Worm (Caenorhabditis elegans): ENCODE measurements around the gene T26C11.9.
A peak's percentile ranks its signal among the peaks of the same experiment; 100 is the strongest.

Gene T26C11.9

DNA sequence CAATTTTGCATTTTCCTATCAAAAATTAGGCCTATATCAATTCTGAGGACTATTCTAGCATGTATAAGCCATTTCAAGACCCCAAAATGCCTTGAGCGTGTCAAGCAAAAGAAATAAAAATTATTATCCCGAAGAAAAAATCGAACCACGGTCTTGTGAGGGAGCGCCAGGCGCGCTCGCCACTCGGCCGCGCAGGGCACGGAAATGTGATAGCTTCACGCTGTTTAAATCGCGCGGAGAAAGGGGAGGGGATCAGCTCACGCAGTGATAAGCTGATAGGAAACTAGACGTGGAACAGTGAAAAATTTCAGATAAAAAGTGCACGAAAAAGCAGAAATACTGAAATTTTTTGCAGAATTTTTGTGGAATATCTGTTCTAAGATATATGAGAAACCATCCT, 15.9 kb downstream of the T26C11.9 start (continued):
- TF ChIP-seq ccch-3 (GFP tag; optimal IDR thresholded peaks at IDR 0.05), result no peak
- TF ChIP-seq tlf-1 (GFP tag; optimal IDR thresholded peaks at IDR 0.05), result peak; percentile 31
- TF ChIP-seq ceh-91 (GFP tag; IDR thresholded peaks at IDR 0.05), result no peak
- TF ChIP-seq ztf-22 (GFP tag; optimal IDR thresholded peaks at IDR 0.05), result no peak
- no peak for TF ChIP-seq ceh-40 (GFP tag; IDR thresholded peaks at IDR 0.05)
- TF ChIP-seq nfya-1 (tag; optimal IDR thresholded peaks at IDR 0.05; ENCODE audit: borderline replicate concordance, insufficient read depth), result no peak
- no peak for TF ChIP-seq Y79H2A.3 (GFP tag; conservative IDR thresholded peaks at IDR 0.05)
- peak; percentile 64 for TF ChIP-seq rcor-1 (GFP tag; IDR thresholded peaks at IDR 0.05)
- TF ChIP-seq F39B2.1 (GFP tag; IDR thresholded peaks at IDR 0.05), result no peak
- TF ChIP-seq dpl-1 (GFP tag; optimal IDR thresholded peaks at IDR 0.05), result no peak
- no peak for TF ChIP-seq hlh-12 (tag; optimal IDR thresholded peaks at IDR 0.05)
- TF ChIP-seq T26A5.8 (tag; optimal IDR thresholded peaks at IDR 0.05), result no peak
- no peak for TF ChIP-seq attf-6 (GFP tag; IDR thresholded peaks at IDR 0.05)
- TF ChIP-seq egl-44 (GFP tag; IDR thresholded peaks at IDR 0.05), result peak; percentile 71; the same call in 1 of the 2 replicates
- TF ChIP-seq F23B12.7 (tag; optimal IDR thresholded peaks at IDR 0.05; ENCODE audit: insufficient read depth), result peak; percentile 54
- TF ChIP-seq mes-4 (tag; optimal IDR thresholded peaks at IDR 0.05), result peak; percentile 43
- no peak for TF ChIP-seq Y53F4B.3 (GFP tag; IDR thresholded peaks at IDR 0.05)
- no peak for TF ChIP-seq dpff-1 (tag; optimal IDR thresholded peaks at IDR 0.05)
- peak; percentile 84 for TF ChIP-seq lin-26 (GFP tag; IDR thresholded peaks at IDR 0.05)
- no peak for TF ChIP-seq sdz-38 (tag; optimal IDR thresholded peaks at IDR 0.05)
- peak; percentile 53 for TF ChIP-seq lin-54 (GFP tag; optimal IDR thresholded peaks at IDR 0.05)
- TF ChIP-seq lir-1 (GFP tag; conservative IDR thresholded peaks at IDR 0.05), result 0 out of 2 replicates have a peak, but pooled peaks have one; percentile 33
- no peak for TF ChIP-seq hlh-26 (GFP tag; conservative IDR thresholded peaks at IDR 0.05)
- TF ChIP-seq nhr-27 (tag; optimal IDR thresholded peaks at IDR 0.05), result no peak
- TF ChIP-seq egrh-3 (GFP tag; IDR thresholded peaks at IDR 0.05), result peak; percentile 59
- TF ChIP-seq C17E4.6 (GFP tag; IDR thresholded peaks at IDR 0.05), result no peak
- TF ChIP-seq ceh-58 (GFP tag; IDR thresholded peaks at IDR 0.05), result no peak
- TF ChIP-seq cebp-2 (GFP tag; IDR thresholded peaks at IDR 0.05), result 0 out of 2 replicates have a peak, but pooled peaks have one; percentile 23
- peak; percentile 73 for TF ChIP-seq dox-1 (GFP tag; IDR thresholded peaks at IDR 0.05)
- TF ChIP-seq attf-5 (GFP tag; optimal IDR thresholded peaks at IDR 0.05), result peak; percentile 71
- TF ChIP-seq nfya-2 (GFP tag; IDR thresholded peaks at IDR 0.05), result no peak
- TF ChIP-seq mxl-1 (tag; optimal IDR thresholded peaks at IDR 0.05), result peak; percentile 70
- TF ChIP-seq nhr-120 (GFP tag; IDR thresholded peaks at IDR 0.05), result no peak
- TF ChIP-seq ama-1 (optimal IDR thresholded peaks at IDR 0.05), result no peak
- peak; percentile 0 to 86 for TF ChIP-seq ama-1 (GFP tag; optimal IDR thresholded peaks at IDR 0.05)
- TF ChIP-seq egl-18 (GFP tag; IDR thresholded peaks at IDR 0.05), result no peak
- TF ChIP-seq lsy-27 (tag; optimal IDR thresholded peaks at IDR 0.05; ENCODE audit: borderline replicate concordance, insufficient read depth), result no peak

DNA sequence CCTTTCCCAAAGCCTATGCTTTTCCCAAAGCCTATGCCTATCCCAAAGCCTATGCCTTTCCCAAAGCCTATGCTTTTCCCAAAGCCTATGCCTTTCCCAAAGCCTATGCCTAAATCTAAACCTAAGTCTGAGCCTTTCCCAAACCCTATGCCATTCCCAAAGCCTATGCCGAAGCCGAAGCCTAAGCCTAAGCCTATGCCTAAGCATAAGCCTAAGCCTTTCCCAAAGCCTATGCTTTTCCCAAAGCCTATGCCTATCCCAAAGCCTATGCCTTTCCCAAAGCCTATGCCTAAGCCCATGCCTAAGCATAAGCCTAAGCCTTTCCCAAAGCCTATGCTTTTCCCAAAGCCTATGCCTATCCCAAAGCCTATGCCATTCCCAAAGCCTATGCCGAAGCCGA, 16.9 kb downstream of the T26C11.9 start:
- peak; percentile 62; the same call in 1 of the 2 replicates for TF ChIP-seq madf-3 (GFP tag; IDR thresholded peaks at IDR 0.05)
- 0 out of 2 replicates have a peak, but pooled peaks have one; percentile 51 for TF ChIP-seq hsf-1 (GFP tag; IDR thresholded peaks at IDR 0.05)

DNA sequence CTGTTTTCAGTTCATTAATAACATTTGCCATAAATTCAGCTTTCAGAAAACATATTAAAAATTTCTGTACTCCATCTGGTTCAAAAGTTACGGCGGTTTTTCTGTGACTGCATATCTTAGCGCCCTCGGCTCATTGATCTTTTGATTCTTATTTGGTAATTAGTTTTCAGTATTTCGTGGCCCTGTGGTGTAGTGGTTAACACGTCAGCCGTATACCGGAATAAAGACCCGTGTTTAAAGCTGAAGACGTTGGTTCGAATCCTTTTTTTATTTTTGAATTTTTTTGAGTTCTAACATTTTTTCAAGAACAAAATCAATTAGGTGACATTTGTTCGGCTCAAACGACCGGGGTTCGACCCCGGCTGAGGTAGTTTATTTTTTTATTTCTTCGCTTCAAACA, 23.2 kb downstream of the T26C11.9 start:
- TF ChIP-seq rpc-1 (optimal IDR thresholded peaks at IDR 0.05) (peak; percentile 4), rpc-1 (tag; optimal IDR thresholded peaks at IDR 0.05) (peak; percentile 71), ekl-4 (GFP tag; IDR thresholded peaks at IDR 0.05) (no peak), egrh-3 (GFP tag; IDR thresholded peaks at IDR 0.05) (no peak), tbp1 (GFP tag; optimal IDR thresholded peaks at IDR 0.05) (peak; percentile 78), B0261.1 (tag; optimal IDR thresholded peaks at IDR 0.05) (peak; percentile 28), F57A8.1 (GFP tag; optimal IDR thresholded peaks at IDR 0.05) (no peak)
